Worm (Caenorhabditis elegans): Measurements from ENCODE around the gene srw-13.

ce11 chrV:15268302-15268701 is 36.0 kb downstream of the srw-13 start, which contains the start of gene srw-22:
- TF ChIP-seq nhr-12 (tag; optimal IDR thresholded peaks at IDR 0.05) = no peak
- TF ChIP-seq elt-3 (tag; optimal IDR thresholded peaks at IDR 0.05) = no peak

Data from whole organism, mixed stage, embryonic.